Worm (Caenorhabditis elegans) whole organism, L1 larva: Measurements from ENCODE around the gene ent-1.

Source experiments
- C04F5.9 ChIP-seq: sonication (generic microtip); optimal IDR thresholded peaks from 2 replicates; lab custom pipeline; 2016; ENCODE audit warnings: missing genetic modification characterization, missing compliant biosample characterization
- F16B12.6 ChIP-seq: fragments of 150-350 bp; optimal IDR thresholded peaks from 2 replicates; lab custom pipeline; 2014; ENCODE audit warnings: missing biosample characterization, missing genetic modification characterization
- Y116A8C.19 ChIP-seq: sonication (generic microtip); optimal IDR thresholded peaks from 2 replicates; lab custom pipeline; 2016; ENCODE audit warnings: missing compliant biosample characterization, missing genetic modification characterization, borderline replicate concordance
- aha-1 ChIP-seq: fragments of 150-350 bp; optimal IDR thresholded peaks from 2 replicates; lab custom pipeline; 2014; ENCODE audit warnings: missing biosample characterization, missing genetic modification characterization
- alr-1 ChIP-seq: fragments of 200-800 bp; sonication (Bioruptor generic); optimal IDR thresholded peaks from 2 replicates; lab custom pipeline; 2018; ENCODE audit warnings: borderline replicate concordance, mild to moderate bottlenecking, missing genetic modification characterization, missing compliant biosample characterization
- ama-1 ChIP-seq: fragments of 150-350 bp; optimal IDR thresholded peaks from 2 replicates; lab custom pipeline; 2014
- blmp-1 ChIP-seq: fragments of 150-350 bp; optimal IDR thresholded peaks from 2 replicates; lab custom pipeline; 2014; ENCODE audit warnings: missing biosample characterization, missing genetic modification characterization
- ceh-90 ChIP-seq: sonication (generic microtip); optimal IDR thresholded peaks from 2 replicates; lab custom pipeline; 2016; ENCODE audit warnings: missing genetic modification characterization, missing compliant biosample characterization
- ces-1 ChIP-seq: fragments of 150-350 bp; optimal IDR thresholded peaks from 2 replicates; lab custom pipeline; 2014; ENCODE audit warnings: missing biosample characterization, missing genetic modification reagents, missing genetic modification characterization
- dpl-1 ChIP-seq, 3 experiments: fragments of 150-350 bp in 2 of 3; sonication (generic microtip) in 1 of 3; optimal IDR thresholded peaks; 2 replicates each; lab custom pipeline; 2014 to 2017; ENCODE audit warnings: missing biosample characterization in 3 of 3, missing genetic modification characterization in 3 of 3, missing genetic modification reagents in 3 of 3
- dsc-1 ChIP-seq: sonication (generic microtip); optimal IDR thresholded peaks from 2 replicates; lab custom pipeline; 2016; ENCODE audit warnings: mild to moderate bottlenecking, missing genetic modification characterization, missing compliant biosample characterization
- efl-3 ChIP-seq: fragments of 200-800 bp; sonication (Bioruptor generic); optimal IDR thresholded peaks from 2 replicates; lab custom pipeline; 2018; ENCODE audit warnings: mild to moderate bottlenecking, missing genetic modification characterization, missing compliant biosample characterization
- elt-2 ChIP-seq: sonication (generic microtip); optimal IDR thresholded peaks from 2 replicates; lab custom pipeline; 2016; ENCODE audit warnings: missing genetic modification characterization, mild to moderate bottlenecking, inconsistent platforms, missing compliant biosample characterization, missing genetic modification reagents
- ets-5 ChIP-seq: fragments of 200-800 bp; sonication (Bioruptor generic); IDR thresholded peaks from 2 replicates; pipeline ENCODE4 v1.3.6; 2022; ENCODE audit warnings: missing genetic modification characterization, missing compliant biosample characterization
- fos-1 ChIP-seq: fragments of 150-350 bp; optimal IDR thresholded peaks from 2 replicates; lab custom pipeline; 2014; ENCODE audit warnings: missing biosample characterization, missing genetic modification characterization
- hlh-17 ChIP-seq: fragments of 200-800 bp; sonication (Bioruptor generic); optimal IDR thresholded peaks from 2 replicates; lab custom pipeline; 2018; ENCODE audit warnings: missing genetic modification characterization, mild to moderate bottlenecking, missing compliant biosample characterization, moderate library complexity, borderline replicate concordance
- hlh-4 ChIP-seq: sonication (generic microtip); optimal IDR thresholded peaks from 2 replicates; lab custom pipeline; 2016; ENCODE audit warnings: mild to moderate bottlenecking, missing genetic modification characterization, missing compliant biosample characterization
- hpl-2 ChIP-seq: fragments of 150-350 bp; optimal IDR thresholded peaks from 2 replicates; lab custom pipeline; 2014; ENCODE audit warnings: missing biosample characterization, missing genetic modification reagents, missing genetic modification characterization
- jun-1 ChIP-seq: fragments of 150-350 bp; optimal IDR thresholded peaks from 2 replicates; lab custom pipeline; 2014; ENCODE audit warnings: missing biosample characterization, missing genetic modification reagents, missing genetic modification characterization
- lin-13 ChIP-seq: fragments of 150-350 bp; optimal IDR thresholded peaks from 2 replicates; lab custom pipeline; 2014; ENCODE audit warnings: missing biosample characterization, missing genetic modification reagents, missing genetic modification characterization
- lin-14 ChIP-seq: fragments of 200-800 bp; sonication (Bioruptor generic); optimal IDR thresholded peaks from 2 replicates; lab custom pipeline; 2018; ENCODE audit warnings: mild to moderate bottlenecking, missing genetic modification characterization, moderate library complexity, missing compliant biosample characterization
- lin-15B ChIP-seq: fragments of 150-350 bp; sonication (generic microtip); optimal IDR thresholded peaks from 3 replicates; lab custom pipeline; 2014; ENCODE audit warnings: missing biosample characterization, missing genetic modification characterization
- lin-35 ChIP-seq, 2 experiments: fragments of 150-350 bp; optimal IDR thresholded peaks; 2 replicates each; lab custom pipeline; 2014; ENCODE audit warnings: missing biosample characterization in 2 of 2, missing genetic modification characterization in 2 of 2, missing genetic modification reagents in 2 of 2
- lsy-2 ChIP-seq, 2 experiments: fragments of 150-350 bp; optimal IDR thresholded peaks; 2 replicates each; lab custom pipeline; 2014; ENCODE audit warnings: missing biosample characterization in 2 of 2, missing genetic modification characterization in 2 of 2
- mab-9 ChIP-seq: fragments of 200-800 bp; sonication (Bioruptor generic); IDR thresholded peaks from 2 replicates; pipeline ENCODE4 v1.3.6; 2022; ENCODE audit warnings: missing genetic modification reagents, missing genetic modification characterization, missing compliant biosample characterization
- mef-2 ChIP-seq: fragments of 150-350 bp; optimal IDR thresholded peaks from 2 replicates; lab custom pipeline; 2014; ENCODE audit warnings: missing biosample characterization, missing genetic modification characterization
- mep-1 ChIP-seq: fragments of 150-350 bp; optimal IDR thresholded peaks from 2 replicates; lab custom pipeline; 2014; ENCODE audit warnings: missing biosample characterization, missing genetic modification characterization
- nhr-11 ChIP-seq: fragments of 150-350 bp; optimal IDR thresholded peaks from 2 replicates; lab custom pipeline; 2014; ENCODE audit warnings: missing biosample characterization, missing genetic modification characterization
- nhr-20 ChIP-seq: sonication (generic microtip); optimal IDR thresholded peaks from 2 replicates; lab custom pipeline; 2016; ENCODE audit warnings: mild to moderate bottlenecking, missing genetic modification characterization, missing compliant biosample characterization
- nhr-28 ChIP-seq: fragments of 150-350 bp; optimal IDR thresholded peaks from 2 replicates; lab custom pipeline; 2014; ENCODE audit warnings: missing biosample characterization, missing genetic modification characterization
- nhr-47 ChIP-seq: sonication (generic microtip); optimal IDR thresholded peaks from 2 replicates; lab custom pipeline; 2016; ENCODE audit warnings: mild to moderate bottlenecking, missing genetic modification characterization, moderate library complexity, missing compliant biosample characterization
- nhr-71 ChIP-seq: sonication (generic microtip); optimal IDR thresholded peaks from 2 replicates; lab custom pipeline; 2016; ENCODE audit warnings: mild to moderate bottlenecking, missing genetic modification characterization, moderate library complexity, missing compliant biosample characterization
- nhr-77 ChIP-seq: fragments of 150-350 bp; optimal IDR thresholded peaks from 2 replicates; lab custom pipeline; 2014; ENCODE audit warnings: missing biosample characterization, missing genetic modification characterization
- nhr-84 ChIP-seq: sonication (generic microtip); optimal IDR thresholded peaks from 2 replicates; lab custom pipeline; 2017; ENCODE audit warnings: missing biosample characterization, missing genetic modification characterization
- nhr-85 ChIP-seq: sonication (generic microtip); peaks from one replicate; lab custom pipeline; 2016; ENCODE audit warnings: missing genetic modification characterization, inconsistent platforms, missing compliant biosample characterization
- nhr-90 ChIP-seq: sonication (generic microtip); optimal IDR thresholded peaks from 2 replicates; lab custom pipeline; 2016; ENCODE audit warnings: mild to moderate bottlenecking, missing genetic modification characterization, missing compliant biosample characterization; ENCODE audit not compliant: poor library complexity
- pag-3 ChIP-seq: sonication (generic microtip); optimal IDR thresholded peaks from 2 replicates; lab custom pipeline; 2017; ENCODE audit warnings: missing genetic modification characterization, mild to moderate bottlenecking, missing compliant biosample characterization, antibody characterized with exemption, borderline replicate concordance; ENCODE audit not compliant: insufficient read depth
- pqm-1 ChIP-seq: sonication (generic microtip); optimal IDR thresholded peaks from 3 replicates; lab custom pipeline; 2017; ENCODE audit warnings: missing biosample characterization, missing genetic modification characterization
- snu-23 ChIP-seq: sonication (generic microtip); optimal IDR thresholded peaks from 2 replicates; lab custom pipeline; 2016; ENCODE audit warnings: missing genetic modification characterization, missing compliant biosample characterization
- sup-37 ChIP-seq: fragments of 200-800 bp; sonication (Bioruptor generic); optimal IDR thresholded peaks from 2 replicates; lab custom pipeline; 2018; ENCODE audit warnings: mild to moderate bottlenecking, missing genetic modification characterization, missing compliant biosample characterization
- swsn-7 ChIP-seq: sonication (generic microtip); optimal IDR thresholded peaks from 2 replicates; lab custom pipeline; 2016; ENCODE audit warnings: missing genetic modification characterization, missing compliant biosample characterization
- tbx-2 ChIP-seq: sonication (generic microtip); optimal IDR thresholded peaks from 2 replicates; lab custom pipeline; 2016; ENCODE audit warnings: missing genetic modification characterization, missing compliant biosample characterization
- tlp-1 ChIP-seq: fragments of 150-350 bp; optimal IDR thresholded peaks from 2 replicates; lab custom pipeline; 2014; ENCODE audit warnings: missing biosample characterization, missing genetic modification characterization
- unc-62 ChIP-seq: fragments of 150-350 bp; optimal IDR thresholded peaks from 2 replicates; lab custom pipeline; 2014; ENCODE audit warnings: missing biosample characterization, missing genetic modification reagents, missing genetic modification characterization
- unc-86 ChIP-seq: sonication (generic microtip); optimal IDR thresholded peaks from 2 replicates; lab custom pipeline; 2016; ENCODE audit warnings: missing genetic modification characterization, missing compliant biosample characterization
- vab-15 ChIP-seq: sonication (generic microtip); optimal IDR thresholded peaks from 2 replicates; lab custom pipeline; 2017; ENCODE audit warnings: missing genotype, mild to moderate bottlenecking, missing genetic modification characterization, missing compliant biosample characterization
- xbp-1 ChIP-seq: sonication (generic microtip); optimal IDR thresholded peaks from 2 replicates; lab custom pipeline; 2016; ENCODE audit warnings: missing genetic modification characterization, missing compliant biosample characterization
- zag-1 ChIP-seq: fragments of 150-350 bp; optimal IDR thresholded peaks from 2 replicates; lab custom pipeline; 2014; ENCODE audit warnings: missing biosample characterization, missing genetic modification characterization
- zip-4 ChIP-seq: fragments of 200-800 bp; sonication (Bioruptor generic); optimal IDR thresholded peaks from 2 replicates; lab custom pipeline; 2018; ENCODE audit warnings: mild to moderate bottlenecking, missing genetic modification characterization, moderate library complexity, missing compliant biosample characterization

ent-1 gene

ce11 chrIV:11620909-11621308, 34.4 kb downstream of the ent-1 start, which contains the start of gene dsl-5:
dsl-5 (minus strand) TSS chrIV:11621009.
- peak; percentile 61 for TF ChIP-seq nhr-85
- no peak for TF ChIP-seq sup-37 (GFP tag; lab: Kevin White, UChicago)
- TF ChIP-seq, all 84 proteins: peak for 1

- 0 out of 2 replicates have a peak, but pooled peaks have one; percentile 12 for TF ChIP-seq mab-9 (GFP tag; lab: Robert Waterston, UW)
- 0 out of 2 replicates have a peak, but pooled peaks have one; percentile 56 for TF ChIP-seq ets-5 (GFP tag; lab: Robert Waterston, UW)
Observed at ce11 chrIV:11616543-11616942, 38.7 kb downstream of the ent-1 start.

- TF ChIP-seq ama-1 (lab: Kevin White, UChicago) (no peak), C04F5.9 (no peak), dpl-1 (GFP tag; optimal IDR thresholded peaks at IDR 0.05; lab: Kevin White, UChicago) (peak; percentile 28 to 64 (median 44)), vab-15 (peak; percentile 26), lin-35 (GFP tag; optimal IDR thresholded peaks at IDR 0.05; lab: Kevin White, UChicago) (peak; percentile 29 to 61), pqm-1 (no peak), nhr-71 (tag; lab: Kevin White, UChicago) (peak; percentile 52), ces-1 (GFP tag; lab: Kevin White, UChicago) (no peak), efl-3 (GFP tag; lab: Kevin White, UChicago) (no peak), sup-37 (GFP tag; lab: Kevin White, UChicago) (no peak), snu-23 (GFP tag; lab: Kevin White, UChicago) (peak; percentile 41), zag-1 (tag; lab: Kevin White, UChicago) (no peak), lin-14 (GFP tag; lab: Kevin White, UChicago) (peak; percentile 55), mef-2 (no peak), lin-15B (peak; percentile 13), lsy-2 (tag; optimal IDR thresholded peaks at IDR 0.05; lab: Kevin White, UChicago) (peak; percentile 58 to 68), lin-13 (GFP tag; lab: Kevin White, UChicago) (no peak), ceh-90 (tag; lab: Kevin White, UChicago) (no peak), xbp-1 (tag; lab: Kevin White, UChicago) (peak; percentile 42), hlh-17 (GFP tag; lab: Kevin White, UChicago) (no peak), nhr-28 (tag; lab: Kevin White, UChicago) (no peak), nhr-90 (tag; lab: Kevin White, UChicago) (peak; percentile 51), tbx-2 (peak; percentile 24), mep-1 (tag; lab: Kevin White, UChicago) (peak; percentile 38), swsn-7 (tag; lab: Kevin White, UChicago) (peak; percentile 39), ets-5 (GFP tag; lab: Robert Waterston, UW) (no peak), fos-1 (no peak), tlp-1 (tag; lab: Kevin White, UChicago) (no peak), nhr-47 (tag; lab: Kevin White, UChicago) (peak; percentile 41), zip-4 (GFP tag; lab: Kevin White, UChicago) (no peak), Y116A8C.19 (tag; lab: Kevin White, UChicago) (no peak), nhr-11 (tag; lab: Kevin White, UChicago) (no peak), elt-2 (tag; lab: Kevin White, UChicago) (no peak), unc-86 (tag; lab: Kevin White, UChicago) (no peak), alr-1 (tag; lab: Kevin White, UChicago) (no peak), F16B12.6 (tag; lab: Kevin White, UChicago) (no peak), nhr-20 (peak; percentile 47), aha-1 (tag; lab: Kevin White, UChicago) (no peak), unc-62 (GFP tag; lab: Kevin White, UChicago) (no peak), dsc-1 (tag; lab: Kevin White, UChicago) (peak; percentile 34), nhr-77 (tag; lab: Kevin White, UChicago) (no peak), hpl-2 (GFP tag; lab: Kevin White, UChicago) (no peak), nhr-84 (tag; lab: Kevin White, UChicago) (no peak), hlh-4 (tag; lab: Kevin White, UChicago) (no peak), jun-1 (tag; lab: Kevin White, UChicago) (no peak), blmp-1 (tag; lab: Kevin White, UChicago) (peak; percentile 58), pag-3 (tag; lab: Kevin White, UChicago) (no peak), mab-9 (GFP tag; lab: Robert Waterston, UW) (no peak)
Observed at ce11 chrIV:11604909-11605308, 50.4 kb downstream of the ent-1 start, which contains the start of the genes ragc-1 and Y24F12A.1. ragc-1 (minus strand) TSS chrIV:11604933. Y24F12A.1 (plus strand) TSS chrIV:11605254.
